Worm (Caenorhabditis elegans): Measurements from ENCODE around the gene ZK105.11.

Gene ZK105.11

ce11 chrV:7730488-7730887, 22.1 kb upstream of the ZK105.11 start (continued):
- TF ChIP-seq daf-8 (GFP tag; IDR thresholded peaks at IDR 0.05) = no peak
- 0 out of 2 replicates have a peak, but pooled peaks have one; percentile 45 for TF ChIP-seq hmg-1.1 (GFP tag; IDR thresholded peaks at IDR 0.05)
- no peak for TF ChIP-seq pqm-1 (tag; optimal IDR thresholded peaks at IDR 0.05)
- TF ChIP-seq nhr-111 (GFP tag; optimal IDR thresholded peaks at IDR 0.05) = no peak
- peak; percentile 38 for TF ChIP-seq dpl-1 (GFP tag; optimal IDR thresholded peaks at IDR 0.05)
- TF ChIP-seq nhr-102 (tag; optimal IDR thresholded peaks at IDR 0.05) = no peak
- peak in 1 of 2 experiments; percentile 68 for TF ChIP-seq lsy-2 (tag; optimal IDR thresholded peaks at IDR 0.05)
- peak; percentile 67 for TF ChIP-seq mes-2 (tag; optimal IDR thresholded peaks at IDR 0.05; ENCODE audit: poor library complexity, severe bottlenecking)
- TF ChIP-seq lin-13 (GFP tag; optimal IDR thresholded peaks at IDR 0.05) = no peak
- TF ChIP-seq ama-1 (optimal IDR thresholded peaks at IDR 0.05) = no peak
- TF ChIP-seq arid-1 (GFP tag; conservative IDR thresholded peaks at IDR 0.05) = 0 out of 2 replicates have a peak, but pooled peaks have one; percentile 61
- TF ChIP-seq ztf-7 (tag; optimal IDR thresholded peaks at IDR 0.05) = peak; percentile 35
- TF ChIP-seq zip-11 (GFP tag; IDR thresholded peaks at IDR 0.05) = no peak
- 0 out of 2 replicates have a peak, but pooled peaks have one; percentile 10 for TF ChIP-seq dmd-8 (GFP tag; IDR thresholded peaks at IDR 0.05)
- no peak for TF ChIP-seq nhr-11 (tag; optimal IDR thresholded peaks at IDR 0.05)
- TF ChIP-seq tag-97 (GFP tag; IDR thresholded peaks at IDR 0.05) = no peak
- TF ChIP-seq attf-4 (tag; optimal IDR thresholded peaks at IDR 0.05) = no peak
- no peak for TF ChIP-seq R02D3.7 (tag; optimal IDR thresholded peaks at IDR 0.05)
- TF ChIP-seq daf-16 (GFP tag; optimal IDR thresholded peaks at IDR 0.05) = no peak
- TF ChIP-seq daf-16 (tag; optimal IDR thresholded peaks at IDR 0.05) = peak; percentile 88
- peak; percentile 7 for TF ChIP-seq nhr-28 (tag; optimal IDR thresholded peaks at IDR 0.05)
- peak; percentile 8 for TF ChIP-seq nhr-25 (tag; optimal IDR thresholded peaks at IDR 0.05; ENCODE audit: borderline replicate concordance, insufficient read depth)
- TF ChIP-seq hlh-30 (tag; optimal IDR thresholded peaks at IDR 0.05; ENCODE audit: insufficient read depth) = peak; percentile 64
- no peak for TF ChIP-seq F49E8.2 (tag; optimal IDR thresholded peaks at IDR 0.05; ENCODE audit: borderline replicate concordance)
- peak; percentile 56 for TF ChIP-seq rbr-2 (tag; optimal IDR thresholded peaks at IDR 0.05)
- peak in 1 of 2 experiments; percentile 19 for TF ChIP-seq hif-1 (tag; optimal IDR thresholded peaks at IDR 0.05)
- TF ChIP-seq ceh-44 (GFP tag; IDR thresholded peaks at IDR 0.05) = 0 out of 2 replicates have a peak, but pooled peaks have one; percentile 6
- no peak for TF ChIP-seq Y105C5A.15 (GFP tag; IDR thresholded peaks at IDR 0.05)
- no peak for TF ChIP-seq saeg-2 (GFP tag; IDR thresholded peaks at IDR 0.05)
- TF ChIP-seq Y5F2A.4 (GFP tag; optimal IDR thresholded peaks at IDR 0.05) = peak; percentile 52
- 0 out of 2 replicates have a peak, but pooled peaks have one; percentile 12 for TF ChIP-seq ctbp-1 (GFP tag; IDR thresholded peaks at IDR 0.05)
- no peak for TF ChIP-seq F37D6.2 (tag; optimal IDR thresholded peaks at IDR 0.05)
- peak; percentile 25; the same call in 1 of the 2 replicates for TF ChIP-seq pha-4 (GFP tag; IDR thresholded peaks at IDR 0.05)
- no peak for TF ChIP-seq pha-4 (tag; optimal IDR thresholded peaks at IDR 0.05)
- TF ChIP-seq lin-38 (GFP tag; IDR thresholded peaks at IDR 0.05) = peak; percentile 26; the same call in 1 of the 2 replicates
- TF ChIP-seq F26F4.8 (GFP tag; conservative IDR thresholded peaks at IDR 0.05) = 0 out of 2 replicates have a peak, but pooled peaks have one; percentile 24
- no peak for TF ChIP-seq mdt-29 (GFP tag; IDR thresholded peaks at IDR 0.05)
- TF ChIP-seq dve-1 (tag; optimal IDR thresholded peaks at IDR 0.05; ENCODE audit: insufficient read depth) = peak; percentile 67
- TF ChIP-seq nhr-6 (tag; optimal IDR thresholded peaks at IDR 0.05) = peak; percentile 37
- TF ChIP-seq dmd-6 (GFP tag; IDR thresholded peaks at IDR 0.05) = peak; percentile 37; the same call in 1 of the 2 replicates
- no peak for TF ChIP-seq ceh-20 (GFP tag; IDR thresholded peaks at IDR 0.05)
- TF ChIP-seq lin-1 (GFP tag; IDR thresholded peaks at IDR 0.05) = peak; percentile 37; the same call in 1 of the 2 replicates
- TF ChIP-seq egl-43 (GFP tag; IDR thresholded peaks at IDR 0.05) = peak; percentile 60; the same call in 1 of the 2 replicates
- TF ChIP-seq zag-1 (tag; optimal IDR thresholded peaks at IDR 0.05) = no peak
- TF ChIP-seq mep-1 (tag; optimal IDR thresholded peaks at IDR 0.05) = peak; percentile 35
- TF ChIP-seq T26A8.4 (GFP tag; IDR thresholded peaks at IDR 0.05) = peak; percentile 77
